Worm (Caenorhabditis elegans) whole organism, L2 larva: ENCODE results near the gene fbxb-18.

Experiments
- C34F6.9 ChIP-seq: fragments of 150-350 bp; optimal IDR thresholded peaks from 2 replicates; lab custom pipeline; 2014; ENCODE audit warnings: missing biosample characterization, missing genetic modification characterization
- ZK546.5 ChIP-seq: sonication (generic microtip); optimal IDR thresholded peaks from 2 replicates; lab custom pipeline; 2017; ENCODE audit warnings: missing biosample characterization, missing genetic modification characterization
- ceh-82 ChIP-seq: fragments of 150-350 bp; optimal IDR thresholded peaks from 2 replicates; lab custom pipeline; 2014; ENCODE audit warnings: missing biosample characterization, missing genetic modification characterization
- dmd-4 ChIP-seq: sonication (generic microtip); optimal IDR thresholded peaks from 2 replicates; lab custom pipeline; 2017; ENCODE audit warnings: missing biosample characterization, missing genetic modification characterization
- egl-27 ChIP-seq: sonication (generic microtip); optimal IDR thresholded peaks from 3 replicates; lab custom pipeline; 2017; ENCODE audit warnings: missing biosample characterization, missing genetic modification reagents, missing genetic modification characterization
- elt-1 ChIP-seq: fragments of 150-350 bp; optimal IDR thresholded peaks from 2 replicates; lab custom pipeline; 2014; ENCODE audit warnings: missing biosample characterization, missing genetic modification characterization
- elt-3 ChIP-seq: sonication (generic microtip); optimal IDR thresholded peaks from 2 replicates; lab custom pipeline; 2017; ENCODE audit warnings: missing biosample characterization, missing genetic modification characterization
- mab-5 ChIP-seq: fragments of 150-350 bp; optimal IDR thresholded peaks from 2 replicates; lab custom pipeline; 2014; ENCODE audit warnings: missing biosample characterization, missing genetic modification characterization
- nhr-12 ChIP-seq: fragments of 150-350 bp; optimal IDR thresholded peaks from 2 replicates; lab custom pipeline; 2014; ENCODE audit warnings: missing biosample characterization, missing genetic modification characterization
- nhr-237 ChIP-seq: fragments of 150-350 bp; optimal IDR thresholded peaks from 2 replicates; lab custom pipeline; 2014; ENCODE audit warnings: missing biosample characterization, missing genetic modification characterization
- nhr-25 ChIP-seq: fragments of 150-350 bp; sonication (generic microtip); optimal IDR thresholded peaks from 3 replicates; lab custom pipeline; 2014; ENCODE audit warnings: missing biosample characterization, missing genetic modification characterization
- ztf-1 ChIP-seq: fragments of 200-800 bp; sonication (Bioruptor generic); conservative IDR thresholded peaks from 2 replicates; pipeline ENCODE4 v1.3.6; 2022; ENCODE audit warnings: missing genetic modification characterization, missing compliant biosample characterization

DNA sequence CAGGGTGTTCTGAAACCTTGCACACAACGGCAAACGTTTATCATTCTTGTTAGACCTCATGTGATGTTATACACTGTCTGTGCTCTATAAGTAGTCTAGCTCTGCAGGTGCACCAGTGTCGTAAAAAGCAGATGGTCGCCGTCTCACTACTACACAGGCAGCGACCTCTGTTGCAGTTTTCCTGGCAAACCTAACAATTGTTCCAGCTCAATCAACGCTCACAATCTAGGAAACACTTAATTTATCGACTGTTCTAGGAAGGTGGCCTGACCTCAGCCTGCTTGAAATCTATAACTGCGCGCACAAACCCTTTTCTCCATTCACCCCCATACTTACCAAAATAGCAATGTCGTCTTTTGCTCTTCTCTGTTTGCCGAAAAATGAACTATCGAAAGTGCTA lies 35.6 kb upstream of the fbxb-18 start, which contains the start of gene fbxb-11:
- TF ChIP-seq nhr-12 (tag; lab: Kevin White, UChicago) = no peak
- no peak for TF ChIP-seq elt-1 (tag; lab: Kevin White, UChicago)
- TF ChIP-seq mab-5 (tag; lab: Kevin White, UChicago) = no peak
- TF ChIP-seq nhr-25 = no peak
- TF ChIP-seq egl-27 (tag; lab: Kevin White, UChicago) = no peak
- TF ChIP-seq ztf-1 (GFP tag; lab: Robert Waterston, UW) = no peak
- TF ChIP-seq C34F6.9 = no peak
- TF ChIP-seq ceh-82 (tag; lab: Kevin White, UChicago) = no peak
- TF ChIP-seq ZK546.5 = no peak
- no peak for TF ChIP-seq dmd-4 (tag; lab: Kevin White, UChicago)
- TF ChIP-seq elt-3 = no peak
- TF ChIP-seq nhr-237 (tag; lab: Kevin White, UChicago) = no peak
